Worm (Caenorhabditis elegans) whole organism, midembryonic: ENCODE results near the gene lin-5.

Source experiments
- T22C8.4 ChIP-seq: fragments of 200-800 bp; sonication (Bioruptor generic); IDR thresholded peaks from 2 replicates; pipeline ENCODE4 v1.3.6; 2022; ENCODE audit warnings: missing genetic modification characterization, missing compliant biosample characterization
- cog-1 ChIP-seq: sonication (generic microtip); optimal IDR thresholded peaks from 2 replicates; lab custom pipeline; 2016; ENCODE audit warnings: missing genetic modification characterization, missing compliant biosample characterization
- flt-1 ChIP-seq: fragments of 200-800 bp; sonication (Bioruptor generic); IDR thresholded peaks from 2 replicates; pipeline ENCODE4 v1.3.6; 2022; ENCODE audit warnings: missing genetic modification characterization, missing compliant biosample characterization
- klf-2 ChIP-seq: fragments of 200-800 bp; sonication (Bioruptor generic); conservative IDR thresholded peaks from 2 replicates; pipeline ENCODE4 v1.3.6; 2022; ENCODE audit warnings: missing genetic modification reagents, missing genetic modification characterization, missing compliant biosample characterization
- med-1 ChIP-seq: sonication (generic microtip); optimal IDR thresholded peaks from 2 replicates; lab custom pipeline; 2017; ENCODE audit warnings: missing genetic modification characterization, mild to moderate bottlenecking, missing compliant biosample characterization, antibody characterized with exemption, missing genetic modification reagents; ENCODE audit not compliant: insufficient read depth
- ref-1 ChIP-seq: fragments of 200-800 bp; sonication (Bioruptor generic); conservative IDR thresholded peaks from 2 replicates; pipeline ENCODE4 v1.3.6; 2022; ENCODE audit warnings: missing genetic modification reagents, missing genetic modification characterization, missing compliant biosample characterization
- tab-1 ChIP-seq: fragments of 200-800 bp; sonication (Bioruptor generic); IDR thresholded peaks from 2 replicates; pipeline ENCODE4 v1.3.6; 2022; ENCODE audit warnings: missing genetic modification characterization, missing compliant biosample characterization
- ztf-23 ChIP-seq: fragments of 200-800 bp; sonication (Bioruptor generic); IDR thresholded peaks from 2 replicates; pipeline ENCODE4 v1.3.6; 2022; ENCODE audit warnings: missing genetic modification reagents, missing genetic modification characterization, missing compliant biosample characterization
- ztf-29 ChIP-seq: fragments of 200-800 bp; sonication (Bioruptor generic); IDR thresholded peaks from 2 replicates; pipeline ENCODE4 v1.3.6; 2022; ENCODE audit warnings: missing genetic modification reagents, missing genetic modification characterization, missing compliant biosample characterization

DNA sequence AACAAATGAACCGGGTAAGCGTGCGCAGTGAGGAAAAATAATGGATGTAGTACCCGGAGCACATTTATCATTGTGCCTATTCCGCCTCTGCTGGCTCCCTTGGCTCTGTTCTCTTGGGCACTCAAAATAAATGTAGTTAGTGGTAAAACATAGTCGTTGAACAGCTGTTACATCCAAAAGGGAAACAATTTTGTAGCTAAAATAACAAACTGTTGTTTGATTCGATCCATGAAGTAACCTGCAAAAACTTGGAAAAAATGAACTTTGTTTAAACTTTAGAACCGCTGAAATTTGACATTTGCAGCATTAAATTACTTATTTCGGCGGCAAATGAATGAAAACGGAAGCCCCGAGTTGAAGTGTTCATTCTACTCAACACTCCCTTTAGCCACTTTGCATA lies 33.3 kb downstream of the lin-5 start:
- TF ChIP-seq ref-1 (GFP tag; lab: Robert Waterston, UW) (no peak), T22C8.4 (GFP tag; lab: Robert Waterston, UW) (no peak), med-1 (GFP tag; lab: Kevin White, UChicago) (no peak), tab-1 (GFP tag; lab: Robert Waterston, UW) (no peak), cog-1 (tag; lab: Kevin White, UChicago) (no peak), ztf-29 (no peak), flt-1 (no peak), klf-2 (no peak), ztf-23 (GFP tag; lab: Robert Waterston, UW) (no peak)
